Fruit fly (Drosophila melanogaster): ENCODE measurements around the gene Myo61F.

Myo61F gene

DNA sequence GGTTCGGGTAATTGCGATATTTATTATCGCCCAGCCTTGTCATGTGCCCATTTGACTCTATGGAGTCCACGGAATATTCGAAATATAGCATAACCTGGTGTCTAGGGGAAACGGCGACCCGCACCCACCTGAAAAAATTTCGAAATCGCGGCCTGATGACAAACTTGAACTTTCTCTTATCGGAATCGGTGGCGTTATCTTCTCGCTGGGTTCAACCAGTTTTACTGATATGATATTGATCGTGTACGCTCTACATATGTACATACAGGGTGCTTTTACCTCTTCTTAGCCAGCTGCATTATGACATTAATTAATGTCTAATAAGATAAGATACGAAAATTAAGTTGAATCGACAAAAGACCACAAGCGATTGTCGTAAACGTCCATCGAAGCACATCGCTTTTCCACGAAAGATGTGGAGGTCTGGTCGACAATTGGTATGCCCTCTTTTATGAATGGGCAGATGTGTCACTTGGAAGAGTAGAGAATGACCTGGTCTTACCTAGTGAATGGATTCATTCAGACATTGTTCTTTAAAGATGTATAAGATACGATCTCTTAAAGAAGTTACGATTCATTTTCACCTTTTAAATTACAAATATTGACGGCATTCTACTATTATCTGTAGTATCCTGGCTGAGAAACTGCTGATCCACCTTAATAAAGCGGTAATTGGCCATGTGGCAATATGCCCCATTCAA lies 2.1 kb downstream of the Myo61F start (continued):
- TF ChIP-seq CG11247 (GFP tag; IDR thresholded peaks at IDR 0.05) (no peak), lilli (GFP tag; optimal IDR thresholded peaks at IDR 0.05) (peak; percentile 25), CG7372 (GFP tag; IDR thresholded peaks at IDR 0.05) (no peak), sug (tag; optimal IDR thresholded peaks at IDR 0.05) (peak; percentile 9), HHEX (GFP tag; optimal IDR thresholded peaks at IDR 0.05) (no peak), CG4424 (GFP tag; optimal IDR thresholded peaks at IDR 0.05) (no peak), psq (GFP tag; optimal IDR thresholded peaks at IDR 0.05) (no peak), emc (GFP tag; optimal IDR thresholded peaks at IDR 0.05) (no peak), ab (GFP tag; optimal IDR thresholded peaks at IDR 0.05) (no peak), Xrp1 (GFP tag; IDR thresholded peaks at IDR 0.05) (no peak), cwo (GFP tag; optimal IDR thresholded peaks at IDR 0.05) (no peak), bcd (GFP tag; optimal IDR thresholded peaks at IDR 0.05) (no peak), ac (GFP tag; optimal IDR thresholded peaks at IDR 0.05) (no peak), CG42726 (GFP tag; IDR thresholded peaks at IDR 0.05; ENCODE audit: partially characterized antibody) (no peak), CG11456 (GFP tag; IDR thresholded peaks at IDR 0.05) (no peak), sens-2 (GFP tag; IDR thresholded peaks at IDR 0.05) (no peak), vfl (GFP tag; optimal IDR thresholded peaks at IDR 0.05) (no peak), CG11695 (GFP tag; IDR thresholded peaks at IDR 0.05) (no peak), CG10274 (GFP tag; optimal IDR thresholded peaks at IDR 0.05) (peak; percentile 96), CG8388 (GFP tag; optimal IDR thresholded peaks at IDR 0.05) (no peak), CG3163 (GFP tag; optimal IDR thresholded peaks at IDR 0.05) (no peak), CG17912 (GFP tag; optimal IDR thresholded peaks at IDR 0.05) (no peak), lbe (GFP tag; optimal IDR thresholded peaks at IDR 0.05) (no peak), Rfx (GFP tag; IDR thresholded peaks at IDR 0.05) (no peak; the same call in 1 of the 2 replicates), slou (GFP tag; optimal IDR thresholded peaks at IDR 0.05) (no peak), CG11085 (GFP tag; IDR thresholded peaks at IDR 0.05) (no peak), Dek (tag; optimal IDR thresholded peaks at IDR 0.05) (no peak), seq (GFP tag; IDR thresholded peaks at IDR 0.05) (no peak), twi (tag; optimal IDR thresholded peaks at IDR 0.05) (no peak), zfh2 (GFP tag; optimal IDR thresholded peaks at IDR 0.05) (no peak), zen (tag; optimal IDR thresholded peaks at IDR 0.05) (no peak), CG30403 (GFP tag; optimal IDR thresholded peaks at IDR 0.05) (peak; percentile 28), disco-r (GFP tag; optimal IDR thresholded peaks at IDR 0.05) (no peak), ham (GFP tag; IDR thresholded peaks at IDR 0.05) (no peak), CG18619 (GFP tag; optimal IDR thresholded peaks at IDR 0.05) (no peak), Hey (tag; optimal IDR thresholded peaks at IDR 0.05) (no peak), CG4404 (GFP tag; IDR thresholded peaks at IDR 0.05) (no peak), pfk (GFP tag; optimal IDR thresholded peaks at IDR 0.05) (no peak), CG12391 (tag; optimal IDR thresholded peaks at IDR 0.05) (no peak), CG10147 (GFP tag; optimal IDR thresholded peaks at IDR 0.05) (no peak), CG12104 (GFP tag; optimal IDR thresholded peaks at IDR 0.05) (no peak), Hr39 (optimal IDR thresholded peaks at IDR 0.05) (no peak), CG12219 (GFP tag; optimal IDR thresholded peaks at IDR 0.05) (no peak), zen2 (GFP tag; IDR thresholded peaks at IDR 0.05; ENCODE audit: partially characterized antibody) (no peak), Asciz (GFP tag; optimal IDR thresholded peaks at IDR 0.05) (no peak), z (GFP tag; IDR thresholded peaks at IDR 0.05) (no peak), H2.0 (GFP tag; IDR thresholded peaks at IDR 0.05) (no peak), Aef1 (GFP tag; IDR thresholded peaks at IDR 0.05) (peak; percentile 20; the same call in 1 of the 3 replicates), dmrt11E (tag; optimal IDR thresholded peaks at IDR 0.05) (no peak), gro (GFP tag; optimal IDR thresholded peaks at IDR 0.05) (no peak), CG11093 (GFP tag; IDR thresholded peaks at IDR 0.05) (no peak), wdn (GFP tag; IDR thresholded peaks at IDR 0.05) (no peak)

All from whole organism, embryonic.